Worm (Caenorhabditis elegans) whole organism, young adult: ENCODE results near the gene irld-25.

Experiments
- B0336.3 ChIP-seq: fragments of 200-800 bp; sonication (Bioruptor generic); IDR thresholded peaks from 2 replicates; pipeline ENCODE4 v1.3.6; 2022; ENCODE audit warnings: missing genetic modification characterization, missing compliant biosample characterization
- F10E7.11 ChIP-seq: sonication (generic microtip); optimal IDR thresholded peaks from 2 replicates; lab custom pipeline; 2017; ENCODE audit warnings: mild to moderate bottlenecking, missing genetic modification characterization, moderate library complexity, missing compliant biosample characterization
- F55B11.4 ChIP-seq: sonication (generic microtip); optimal IDR thresholded peaks from 2 replicates; lab custom pipeline; 2016; ENCODE audit warnings: missing compliant biosample characterization, missing genetic modification characterization, borderline replicate concordance; ENCODE audit not compliant: insufficient read depth
- Y79H2A.3 ChIP-seq: fragments of 200-800 bp; sonication (Bioruptor generic); conservative IDR thresholded peaks from 2 replicates; pipeline ENCODE4 v1.3.6; 2022; ENCODE audit warnings: missing genetic modification reagents, missing genetic modification characterization, missing compliant biosample characterization
- dpff-1 ChIP-seq: sonication (generic microtip); optimal IDR thresholded peaks from 2 replicates; lab custom pipeline; 2017; ENCODE audit warnings: mild to moderate bottlenecking, missing genetic modification characterization, missing compliant biosample characterization
- lin-26 ChIP-seq: fragments of 200-800 bp; sonication (Bioruptor generic); IDR thresholded peaks from 2 replicates; pipeline ENCODE4 v1.3.6; 2022; ENCODE audit warnings: missing genetic modification reagents, missing genetic modification characterization, missing compliant biosample characterization
- nhr-179 ChIP-seq: sonication (generic microtip); optimal IDR thresholded peaks from 2 replicates; lab custom pipeline; 2016; ENCODE audit warnings: mild to moderate bottlenecking, missing genetic modification characterization, missing compliant biosample characterization
- snpc-4 ChIP-seq, 5 experiments: fragments of 150-350 bp in 1 of 5; sonication (generic microtip) in 4 of 5; optimal IDR thresholded peaks; 2 replicates each; lab custom pipeline; 2014 to 2018; ENCODE audit warnings: missing genetic modification characterization in 5 of 5, missing biosample characterization in 3 of 5, antibody characterized with exemption in 2 of 5, mild to moderate bottlenecking in 2 of 5, missing compliant biosample characterization in 2 of 5, missing genotype in 2 of 5, moderate library complexity in 2 of 5, missing genetic modification reagents in 1 of 5
- sptf-2 ChIP-seq: fragments of 200-800 bp; sonication (Bioruptor generic); optimal IDR thresholded peaks from 2 replicates; lab custom pipeline; 2018; ENCODE audit warnings: mild to moderate bottlenecking, missing genetic modification characterization, missing compliant biosample characterization

- TF ChIP-seq nhr-179 (no peak), dpff-1 (no peak), B0336.3 (no peak), sptf-2 (GFP tag; lab: Kevin White, UChicago) (no peak), F55B11.4 (tag; lab: Kevin White, UChicago) (no peak), Y79H2A.3 (no peak), lin-26 (GFP tag; lab: Robert Waterston, UW) (no peak), F10E7.11 (no peak), snpc-4 (GFP tag; optimal IDR thresholded peaks at IDR 0.05; lab: Kevin White, UChicago) (no peak), snpc-4 (tag; optimal IDR thresholded peaks at IDR 0.05; lab: Kevin White, UChicago) (no peak)
Measured at ce11 chrV:15226206-15226605, 4.8 kb downstream of the irld-25 start.
